Fruit fly (Drosophila melanogaster) whole organism, pupa: ENCODE measurements around the gene CG15142.
A peak's percentile ranks its signal among the peaks of the same experiment; 100 is the strongest.

Experiments
- CG10348 ChIP-seq: fragments of 200-800 bp; sonication (Bioruptor generic); IDR thresholded peaks from 2 replicates; pipeline ENCODE4 v1.3.6; 2022; ENCODE audit warnings: missing biosample characterization, missing genetic modification characterization
- CG12605 ChIP-seq: fragments of 200-800 bp; sonication (Bioruptor generic); IDR thresholded peaks from 2 replicates; pipeline ENCODE4 v1.3.6; 2022; ENCODE audit warnings: missing biosample characterization, missing genetic modification characterization
- CG13204 ChIP-seq: fragments of 200-800 bp; sonication (Bioruptor generic); optimal IDR thresholded peaks from 2 replicates; lab custom pipeline; 2018; ENCODE audit warnings: missing biosample characterization, mild to moderate bottlenecking, missing genetic modification characterization, moderate library complexity
- CG14655 ChIP-seq: fragments of 200-800 bp; sonication (Bioruptor generic); optimal IDR thresholded peaks from 3 replicates; lab custom pipeline; 2017; ENCODE audit warnings: mild to moderate bottlenecking, missing biosample characterization, missing genetic modification reagents, missing genetic modification characterization
- CG15710 ChIP-seq: fragments of 200-800 bp; sonication (Bioruptor generic); optimal IDR thresholded peaks from 2 replicates; lab custom pipeline; 2018; ENCODE audit warnings: missing biosample characterization, mild to moderate bottlenecking, missing genetic modification characterization, moderate library complexity
- CG17806 ChIP-seq: fragments of 200-800 bp; sonication (Bioruptor generic); optimal IDR thresholded peaks from 2 replicates; lab custom pipeline; 2018; ENCODE audit warnings: missing biosample characterization, mild to moderate bottlenecking, missing genetic modification characterization, moderate library complexity
- CG32121 ChIP-seq: fragments of 200-800 bp; sonication (Bioruptor generic); IDR thresholded peaks from 2 replicates; pipeline ENCODE4 v1.3.6; 2022; ENCODE audit warnings: missing biosample characterization, missing genetic modification characterization
- CG34367 ChIP-seq: fragments of 200-800 bp; sonication (Bioruptor generic); optimal IDR thresholded peaks from 2 replicates; lab custom pipeline; 2018; ENCODE audit warnings: missing biosample characterization, mild to moderate bottlenecking, missing genetic modification characterization
- CG4496 ChIP-seq: fragments of 200-800 bp; sonication (Bioruptor generic); IDR thresholded peaks from 3 replicates; pipeline ENCODE4 v1.3.6; 2022; ENCODE audit warnings: missing biosample characterization, missing genetic modification characterization
- CG8159 ChIP-seq: fragments of 200-800 bp; sonication (Bioruptor generic); optimal IDR thresholded peaks from 3 replicates; lab custom pipeline; 2018; ENCODE audit warnings: missing biosample characterization, mild to moderate bottlenecking, missing genetic modification characterization, moderate library complexity
- CG8301 ChIP-seq: fragments of 200-800 bp; sonication (Bioruptor generic); optimal IDR thresholded peaks from 2 replicates; lab custom pipeline; 2018; ENCODE audit warnings: missing biosample characterization, mild to moderate bottlenecking, missing genetic modification characterization
- CG9948 ChIP-seq: fragments of 200-800 bp; sonication (Bioruptor generic); optimal IDR thresholded peaks from 2 replicates; lab custom pipeline; 2018; ENCODE audit warnings: missing biosample characterization, mild to moderate bottlenecking, missing genetic modification characterization, moderate library complexity
- D1 ChIP-seq: fragments of 200-800 bp; sonication (Bioruptor generic); optimal IDR thresholded peaks from 2 replicates; lab custom pipeline; 2018; ENCODE audit warnings: missing biosample characterization, mild to moderate bottlenecking, missing genetic modification characterization, moderate library complexity
- EcR ChIP-seq: fragments of 200-800 bp; sonication (Bioruptor generic); optimal IDR thresholded peaks from 3 replicates; lab custom pipeline; 2019; ENCODE audit warnings: missing biosample characterization, missing genetic modification characterization, mild to moderate bottlenecking, moderate library complexity, missing genetic modification reagents
- Ets98B ChIP-seq: fragments of 200-800 bp; sonication (Bioruptor generic); IDR thresholded peaks from 2 replicates; pipeline ENCODE4 v1.3.6; 2022; ENCODE audit warnings: missing biosample characterization, missing genetic modification characterization
- Pif1A ChIP-seq: fragments of 200-800 bp; sonication (Bioruptor generic); optimal IDR thresholded peaks from 3 replicates; lab custom pipeline; 2016; ENCODE audit warnings: missing biosample characterization, missing genetic modification characterization
- Pif1B ChIP-seq: fragments of 200-800 bp; sonication (Bioruptor generic); optimal IDR thresholded peaks from 3 replicates; lab custom pipeline; 2016; ENCODE audit warnings: missing biosample characterization, missing genetic modification characterization
- Snoo ChIP-seq: fragments of 200-800 bp; sonication (Bioruptor generic); optimal IDR thresholded peaks from 3 replicates; lab custom pipeline; 2017; ENCODE audit warnings: missing biosample characterization, mild to moderate bottlenecking, missing genetic modification characterization, inconsistent platforms
- fd96Ca ChIP-seq: fragments of 200-800 bp; sonication (Bioruptor generic); IDR thresholded peaks from 3 replicates; pipeline ENCODE4 v1.3.6; 2022; ENCODE audit warnings: missing biosample characterization, missing genetic modification characterization
- gl ChIP-seq: fragments of 200-800 bp; sonication (Bioruptor generic); optimal IDR thresholded peaks from 2 replicates; lab custom pipeline; 2018; ENCODE audit warnings: missing biosample characterization, mild to moderate bottlenecking, missing genetic modification characterization
- rn ChIP-seq: fragments of 200-800 bp; sonication (Bioruptor generic); IDR thresholded peaks from 2 replicates; pipeline ENCODE4 v1.3.6; 2022; ENCODE audit warnings: missing biosample characterization, missing genetic modification characterization

CG15142 gene

dm6 chr2L:17485457-17485856 lies 13.2 kb downstream of the CG15142 start, which contains the start of the genes CG43221 and CG43645:
Gene CG43221, plus strand, starts transcription at chr2L:17485757.
Gene CG43645, plus strand, starts transcription at chr2L:17485757.
- no peak for TF ChIP-seq D1
- TF ChIP-seq gl (tag; lab: Kevin White, UChicago), result no peak
- TF ChIP-seq EcR (GFP tag; lab: Kevin White, UChicago), result no peak
- no peak for TF ChIP-seq CG17806 (tag; lab: Kevin White, UChicago)
- TF ChIP-seq CG8159 (tag; lab: Kevin White, UChicago), result no peak
- TF ChIP-seq CG32121 (GFP tag; lab: Robert Waterston, UW), result no peak
- no peak for TF ChIP-seq Ets98B
- no peak for TF ChIP-seq CG34367 (tag; lab: Kevin White, UChicago)
- no peak for TF ChIP-seq Snoo (tag; lab: Kevin White, UChicago)
- TF ChIP-seq CG10348, result no peak
- TF ChIP-seq Pif1A (GFP tag; lab: Kevin White, UChicago), result no peak
- no peak for TF ChIP-seq CG14655 (GFP tag; lab: Kevin White, UChicago)
- TF ChIP-seq CG13204 (GFP tag; lab: Kevin White, UChicago), result no peak
- no peak for TF ChIP-seq fd96Ca (GFP tag; lab: Robert Waterston, UW)
- no peak for TF ChIP-seq rn (GFP tag; lab: Robert Waterston, UW)

dm6 chr2L:17484174-17484573 lies 14.4 kb downstream of the CG15142 start, which contains the start of the genes GCS2beta and CG5131:
Gene GCS2beta, minus strand, starts transcription at chr2L:17484307.
Gene CG5131, plus strand, starts transcription at chr2L:17484501.
- TF ChIP-seq Pif1B (GFP tag; lab: Kevin White, UChicago) (peak; percentile 77), rn (GFP tag; lab: Robert Waterston, UW) (peak; percentile 91), fd96Ca (GFP tag; lab: Robert Waterston, UW) (peak; percentile 96), Ets98B (peak; percentile 92), D1 (peak; percentile 23), CG8159 (tag; lab: Kevin White, UChicago) (peak; percentile 75), CG9948 (tag; lab: Kevin White, UChicago) (peak; percentile 78), CG12605 (GFP tag; lab: Robert Waterston, UW) (0 out of 2 replicates have a peak, but pooled peaks have one; percentile 40), CG8301 (peak; percentile 83), CG10348 (peak; percentile 84), CG34367 (tag; lab: Kevin White, UChicago) (peak; percentile 76), gl (tag; lab: Kevin White, UChicago) (peak; percentile 56), CG32121 (GFP tag; lab: Robert Waterston, UW) (peak; percentile 88), Pif1A (GFP tag; lab: Kevin White, UChicago) (peak; percentile 93), CG4496 (peak; percentile 96), CG17806 (tag; lab: Kevin White, UChicago) (peak; percentile 76), CG15710 (tag; lab: Kevin White, UChicago) (peak; percentile 84), Snoo (tag; lab: Kevin White, UChicago) (peak; percentile 88), CG14655 (GFP tag; lab: Kevin White, UChicago) (peak; percentile 82), CG13204 (GFP tag; lab: Kevin White, UChicago) (no peak), EcR (GFP tag; lab: Kevin White, UChicago) (no peak)

dm6 chr2L:17480943-17481580 lies 17.6 kb downstream of the CG15142 start, which contains the start of the genes fws and Lamtor3:
Gene fws, minus strand, starts transcription at chr2L:17481029.
Gene Lamtor3, plus strand, starts transcription at chr2L:17481231.
- peak; percentile 95 for TF ChIP-seq gl (tag; lab: Kevin White, UChicago)
- peak; percentile 100 for TF ChIP-seq fd96Ca (GFP tag; lab: Robert Waterston, UW)
- peak; percentile 98 for TF ChIP-seq CG34367 (tag; lab: Kevin White, UChicago)
- peak; percentile 99 for TF ChIP-seq CG8159 (tag; lab: Kevin White, UChicago)
- peak; percentile 99 for TF ChIP-seq rn (GFP tag; lab: Robert Waterston, UW)
- peak; percentile 99 for TF ChIP-seq CG14655 (GFP tag; lab: Kevin White, UChicago)
- TF ChIP-seq CG9948 (tag; lab: Kevin White, UChicago), result peak; percentile 99
- peak; percentile 99 for TF ChIP-seq CG32121 (GFP tag; lab: Robert Waterston, UW)
- peak; percentile 41 for TF ChIP-seq EcR (GFP tag; lab: Kevin White, UChicago)
- peak; percentile 98 for TF ChIP-seq Pif1A (GFP tag; lab: Kevin White, UChicago)
- peak; percentile 99 for TF ChIP-seq CG17806 (tag; lab: Kevin White, UChicago)
- peak; percentile 99 for TF ChIP-seq Pif1B (GFP tag; lab: Kevin White, UChicago)
- TF ChIP-seq CG10348, result peak; percentile 98
- TF ChIP-seq Ets98B, result peak; percentile 100
- peak; percentile 99 for TF ChIP-seq CG8301
- peak; percentile 100 for TF ChIP-seq CG4496
- peak; percentile 96 for TF ChIP-seq D1
- peak; percentile 99 for TF ChIP-seq CG12605 (GFP tag; lab: Robert Waterston, UW)
- TF ChIP-seq Snoo (tag; lab: Kevin White, UChicago), result peak; percentile 99
- TF ChIP-seq CG15710 (tag; lab: Kevin White, UChicago), result peak; percentile 99
- no peak for TF ChIP-seq CG13204 (GFP tag; lab: Kevin White, UChicago)

dm6 chr2L:17477710-17478109 lies 20.9 kb downstream of the CG15142 start, which contains the start of gene cass:
Gene cass, minus strand, starts transcription at chr2L:17477888.
- no peak for TF ChIP-seq CG4496
- no peak for TF ChIP-seq CG15710 (tag; lab: Kevin White, UChicago)
- TF ChIP-seq CG17806 (tag; lab: Kevin White, UChicago), result no peak
- no peak for TF ChIP-seq rn (GFP tag; lab: Robert Waterston, UW)
- TF ChIP-seq CG10348, result no peak
- no peak for TF ChIP-seq CG8301
- no peak for TF ChIP-seq Ets98B
- no peak for TF ChIP-seq CG12605 (GFP tag; lab: Robert Waterston, UW)
- TF ChIP-seq fd96Ca (GFP tag; lab: Robert Waterston, UW), result no peak
- TF ChIP-seq CG32121 (GFP tag; lab: Robert Waterston, UW), result no peak
- no peak for TF ChIP-seq Snoo (tag; lab: Kevin White, UChicago)
- no peak for TF ChIP-seq CG34367 (tag; lab: Kevin White, UChicago)
- no peak for TF ChIP-seq CG9948 (tag; lab: Kevin White, UChicago)
- no peak for TF ChIP-seq CG8159 (tag; lab: Kevin White, UChicago)
- TF ChIP-seq CG14655 (GFP tag; lab: Kevin White, UChicago), result no peak
- no peak for TF ChIP-seq EcR (GFP tag; lab: Kevin White, UChicago)
- TF ChIP-seq CG13204 (GFP tag; lab: Kevin White, UChicago), result no peak
- no peak for TF ChIP-seq Pif1B (GFP tag; lab: Kevin White, UChicago)
